Worm (Caenorhabditis elegans): ENCODE results near the gene F17C11.26.

DNA sequence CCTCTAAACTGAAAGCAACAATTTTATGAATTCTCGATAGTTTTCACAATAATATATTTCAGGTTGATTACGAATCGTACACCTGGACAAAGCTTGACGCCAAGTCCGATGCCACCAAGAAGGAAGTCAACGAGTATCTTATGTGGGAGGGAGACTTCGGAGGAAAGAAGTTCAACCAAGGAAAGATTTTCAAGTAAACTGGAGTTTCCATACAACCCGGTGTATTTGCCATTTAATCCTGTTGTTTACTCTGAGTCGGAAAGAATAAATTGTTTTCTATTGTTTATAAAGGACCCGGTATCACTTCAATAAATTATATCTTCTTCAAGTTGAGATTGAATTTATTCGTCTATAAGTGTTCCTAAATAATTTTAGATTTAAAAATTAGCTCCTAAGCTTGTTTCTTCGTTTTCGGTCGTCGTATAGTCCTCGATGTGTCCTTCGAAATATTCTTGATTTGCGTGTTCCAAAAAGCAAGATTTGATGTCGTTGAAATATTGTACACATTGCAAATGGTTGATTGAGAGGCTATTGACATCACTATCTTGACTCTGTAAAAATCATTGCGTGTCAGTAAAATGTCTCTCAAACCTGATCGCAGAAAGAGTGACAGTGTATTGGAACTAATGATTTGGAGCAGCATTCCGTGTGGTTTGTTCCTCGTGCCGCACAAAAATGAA is 26.5 kb downstream of the F17C11.26 start:
- TF ChIP-seq nhr-102 (tag; optimal IDR thresholded peaks at IDR 0.05) (no peak), dpl-1 (GFP tag; optimal IDR thresholded peaks at IDR 0.05) (no peak), egl-27 (tag; optimal IDR thresholded peaks at IDR 0.05) (no peak), mdl-1 (tag; optimal IDR thresholded peaks at IDR 0.05) (no peak), nhr-28 (tag; optimal IDR thresholded peaks at IDR 0.05) (no peak), php-3 (GFP tag; IDR thresholded peaks at IDR 0.05) (0 out of 2 replicates have a peak, but pooled peaks have one; percentile 27), ceh-82 (tag; optimal IDR thresholded peaks at IDR 0.05) (no peak)

Data from whole organism, L4 larva.